Fruit fly (Drosophila melanogaster): ENCODE results near the gene CG10300.

DNA sequence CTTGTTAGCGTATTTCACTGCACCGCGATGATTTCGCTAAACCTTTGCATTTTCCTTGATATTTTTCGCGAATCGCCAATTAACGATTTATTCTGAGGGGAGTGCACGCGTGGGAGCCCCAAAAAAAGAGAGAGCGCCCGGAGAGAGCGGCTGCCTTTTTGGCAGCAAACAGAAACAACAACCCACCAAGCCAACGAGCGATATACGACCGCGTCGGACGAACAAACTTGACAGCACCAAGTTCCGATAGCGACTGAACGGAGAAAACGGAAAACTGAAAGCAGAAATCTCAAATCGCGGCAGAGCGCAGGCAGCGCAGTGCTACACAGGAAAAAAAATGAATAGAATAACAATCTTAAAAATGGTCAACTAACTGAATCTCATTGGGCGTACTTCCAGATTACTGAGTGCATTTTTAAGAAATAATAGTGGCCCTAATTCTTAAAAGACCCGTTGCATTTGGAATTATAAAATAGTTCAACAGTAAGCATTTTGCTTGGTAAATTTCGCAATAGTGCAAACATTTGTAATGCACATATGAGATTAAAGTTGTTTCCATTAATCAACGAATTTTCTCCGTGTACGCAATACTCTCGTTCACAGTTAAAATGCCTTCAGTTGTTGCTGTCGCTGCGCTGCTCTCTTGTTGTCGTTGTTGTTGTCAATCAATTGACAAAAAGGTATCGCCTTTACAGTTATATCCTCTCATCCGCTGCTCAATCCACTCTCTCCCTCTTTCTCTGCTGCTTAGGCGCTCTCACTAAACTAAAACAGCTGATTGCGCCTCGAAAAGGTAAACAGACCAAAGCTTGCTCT is 41.7 kb upstream of the CG10300 start, which contains the start of gene CG31145:
- TF ChIP-seq fkh (GFP tag; optimal IDR thresholded peaks at IDR 0.05): peak; percentile 98
- TF ChIP-seq OdsH (GFP tag; optimal IDR thresholded peaks at IDR 0.05): peak; percentile 100
- peak; percentile 100 for TF ChIP-seq Sox15 (GFP tag; optimal IDR thresholded peaks at IDR 0.05)
- peak; percentile 99 for TF ChIP-seq CG6854 (GFP tag; optimal IDR thresholded peaks at IDR 0.05)
- TF ChIP-seq CG15336 (GFP tag; IDR thresholded peaks at IDR 0.05): peak; percentile 100
